Fruit fly (Drosophila melanogaster): ENCODE results near the gene CG42592.

The CG42592 gene

dm6 chr3R:29836188-29836587 lies at the start of gene CG42592:
TSS of gene CG42592 (minus strand) at chr3R:29836288.
- no peak for TF ChIP-seq CG32121 (GFP tag; IDR thresholded peaks at IDR 0.05)
- TF ChIP-seq CG14655 (GFP tag; optimal IDR thresholded peaks at IDR 0.05), result no peak
- TF ChIP-seq CG12605 (GFP tag; IDR thresholded peaks at IDR 0.05), result no peak
- no peak for TF ChIP-seq Pif1A (GFP tag; optimal IDR thresholded peaks at IDR 0.05)
- no peak for TF ChIP-seq fd96Ca (GFP tag; IDR thresholded peaks at IDR 0.05)
- TF ChIP-seq gl (tag; optimal IDR thresholded peaks at IDR 0.05), result no peak

dm6 chr3R:29880306-29880705 lies 44.2 kb upstream of the CG42592 start:
- TF ChIP-seq rn (GFP tag; IDR thresholded peaks at IDR 0.05) (no peak), CG17806 (tag; optimal IDR thresholded peaks at IDR 0.05) (no peak), CG34367 (tag; optimal IDR thresholded peaks at IDR 0.05) (no peak), EcR (GFP tag; optimal IDR thresholded peaks at IDR 0.05) (no peak), Ets98B (GFP tag; IDR thresholded peaks at IDR 0.05) (no peak), CG12605 (GFP tag; IDR thresholded peaks at IDR 0.05) (no peak), CG15710 (tag; optimal IDR thresholded peaks at IDR 0.05) (no peak), Pif1A (GFP tag; optimal IDR thresholded peaks at IDR 0.05) (no peak)

- TF ChIP-seq fd96Ca (GFP tag; IDR thresholded peaks at IDR 0.05) (peak; percentile 50; the same call in 1 of the 3 replicates), Pif1A (GFP tag; optimal IDR thresholded peaks at IDR 0.05) (peak; percentile 61), CG34367 (tag; optimal IDR thresholded peaks at IDR 0.05) (peak; percentile 27), EcR (GFP tag; optimal IDR thresholded peaks at IDR 0.05) (peak; percentile 68), CG9948 (tag; optimal IDR thresholded peaks at IDR 0.05) (peak; percentile 18), D1 (tag; optimal IDR thresholded peaks at IDR 0.05) (no peak), Ets98B (GFP tag; IDR thresholded peaks at IDR 0.05) (peak; percentile 85; the same call in 1 of the 2 replicates), CG14655 (GFP tag; optimal IDR thresholded peaks at IDR 0.05) (peak; percentile 62), CG13204 (GFP tag; optimal IDR thresholded peaks at IDR 0.05) (peak; percentile 52), gl (tag; optimal IDR thresholded peaks at IDR 0.05) (peak; percentile 29), Pif1B (GFP tag; optimal IDR thresholded peaks at IDR 0.05) (peak; percentile 62), rn (GFP tag; IDR thresholded peaks at IDR 0.05) (no peak), CG4496 (GFP tag; IDR thresholded peaks at IDR 0.05) (peak; percentile 77), CG17806 (tag; optimal IDR thresholded peaks at IDR 0.05) (no peak), Snoo (tag; optimal IDR thresholded peaks at IDR 0.05) (no peak), CG8159 (tag; optimal IDR thresholded peaks at IDR 0.05) (peak; percentile 58), CG8301 (tag; optimal IDR thresholded peaks at IDR 0.05) (peak; percentile 55), CG32121 (GFP tag; IDR thresholded peaks at IDR 0.05) (peak; percentile 68; the same call in 1 of the 2 replicates), CG15710 (tag; optimal IDR thresholded peaks at IDR 0.05) (peak; percentile 12), CG12605 (GFP tag; IDR thresholded peaks at IDR 0.05) (peak; percentile 71), CG10348 (GFP tag; IDR thresholded peaks at IDR 0.05) (no peak)
These were observed 40.7 kb upstream of the CG42592 start, which contains the start of gene CG31038 for dm6 chr3R:29876733-29877193. TSS of gene CG31038 (plus strand) at chr3R:29877059.

dm6 chr3R:29876232-29876631 lies 40.1 kb upstream of the CG42592 start:
- TF ChIP-seq Ets98B (GFP tag; IDR thresholded peaks at IDR 0.05), result peak; percentile 7; the same call in 1 of the 2 replicates
- no peak for TF ChIP-seq Snoo (tag; optimal IDR thresholded peaks at IDR 0.05)

- TF ChIP-seq CG13204 (GFP tag; optimal IDR thresholded peaks at IDR 0.05), result no peak
- TF ChIP-seq CG9948 (tag; optimal IDR thresholded peaks at IDR 0.05), result peak; percentile 68
- peak; percentile 66; the same call in 2 of the 3 replicates for TF ChIP-seq fd96Ca (GFP tag; IDR thresholded peaks at IDR 0.05)
- peak; percentile 49 for TF ChIP-seq gl (tag; optimal IDR thresholded peaks at IDR 0.05)
- peak; percentile 54; the same call in 1 of the 2 replicates for TF ChIP-seq CG32121 (GFP tag; IDR thresholded peaks at IDR 0.05)
- no peak for TF ChIP-seq EcR (GFP tag; optimal IDR thresholded peaks at IDR 0.05)
- peak; percentile 82 for TF ChIP-seq CG8301 (tag; optimal IDR thresholded peaks at IDR 0.05)
- TF ChIP-seq Pif1B (GFP tag; optimal IDR thresholded peaks at IDR 0.05), result peak; percentile 84
- peak; percentile 64 for TF ChIP-seq CG17806 (tag; optimal IDR thresholded peaks at IDR 0.05)
- no peak for TF ChIP-seq D1 (tag; optimal IDR thresholded peaks at IDR 0.05)
- peak; percentile 38; the same call in 1 of the 2 replicates for TF ChIP-seq Ets98B (GFP tag; IDR thresholded peaks at IDR 0.05)
- TF ChIP-seq CG34367 (tag; optimal IDR thresholded peaks at IDR 0.05), result peak; percentile 52
- TF ChIP-seq CG10348 (GFP tag; IDR thresholded peaks at IDR 0.05), result no peak
- no peak for TF ChIP-seq rn (GFP tag; IDR thresholded peaks at IDR 0.05)
- TF ChIP-seq CG15710 (tag; optimal IDR thresholded peaks at IDR 0.05), result peak; percentile 63
- peak; percentile 96 for TF ChIP-seq CG8159 (tag; optimal IDR thresholded peaks at IDR 0.05)
- peak; percentile 49 for TF ChIP-seq Snoo (tag; optimal IDR thresholded peaks at IDR 0.05)
- TF ChIP-seq CG12605 (GFP tag; IDR thresholded peaks at IDR 0.05), result no peak
- no peak for TF ChIP-seq CG14655 (GFP tag; optimal IDR thresholded peaks at IDR 0.05)
- TF ChIP-seq CG4496 (GFP tag; IDR thresholded peaks at IDR 0.05), result peak; percentile 65
- TF ChIP-seq Pif1A (GFP tag; optimal IDR thresholded peaks at IDR 0.05), result peak; percentile 85
These were observed 39.7 kb upstream of the CG42592 start for dm6 chr3R:29875830-29876229.

dm6 chr3R:29869350-29869688 lies 33.2 kb upstream of the CG42592 start, which contains the start of gene CG34133:
TSS of gene CG34133 (plus strand) at chr3R:29869365.
- TF ChIP-seq fd96Ca (GFP tag; IDR thresholded peaks at IDR 0.05), result no peak
- no peak for TF ChIP-seq CG8159 (tag; optimal IDR thresholded peaks at IDR 0.05)
- no peak for TF ChIP-seq Pif1A (GFP tag; optimal IDR thresholded peaks at IDR 0.05)
- TF ChIP-seq CG9948 (tag; optimal IDR thresholded peaks at IDR 0.05), result no peak
